Worm (Caenorhabditis elegans): ENCODE results near the gene mam-3.
A peak's percentile ranks its signal among the peaks of the same experiment; 100 is the strongest.

mam-3 gene

DNA sequence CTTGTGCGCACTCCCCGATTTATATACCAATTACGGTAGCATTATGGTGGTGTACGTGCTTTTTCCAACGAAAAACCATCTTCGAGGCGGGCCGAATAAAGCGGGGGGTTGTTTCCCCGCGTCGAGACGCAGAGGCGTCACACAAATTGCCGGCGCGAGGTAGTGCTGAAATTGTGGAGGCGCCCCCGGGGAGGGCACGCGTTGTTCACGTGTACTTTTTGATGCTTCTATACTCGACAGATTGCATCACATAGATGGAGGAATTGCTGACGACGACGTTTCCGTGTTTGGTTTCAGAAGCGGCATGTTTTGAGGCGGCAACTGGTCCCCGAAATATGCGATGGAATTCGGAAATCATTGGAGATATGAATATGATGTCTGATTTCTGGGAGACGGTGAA, 49.9 kb downstream of the mam-3 start (continued):
- TF ChIP-seq lsy-27 (tag; optimal IDR thresholded peaks at IDR 0.05; ENCODE audit: borderline replicate concordance, insufficient read depth) (no peak), ceh-27 (GFP tag; optimal IDR thresholded peaks at IDR 0.05) (peak; percentile 84), lin-35 (GFP tag; optimal IDR thresholded peaks at IDR 0.05) (peak in 1 of 3 experiments; percentile 37), nhr-120 (GFP tag; IDR thresholded peaks at IDR 0.05) (no peak), efl-1 (GFP tag; optimal IDR thresholded peaks at IDR 0.05) (no peak), bed-1 (GFP tag; IDR thresholded peaks at IDR 0.05) (0 out of 2 replicates have a peak, but pooled peaks have one; percentile 76), let-526 (GFP tag; IDR thresholded peaks at IDR 0.05) (no peak), aptf-3 (GFP tag; IDR thresholded peaks at IDR 0.05) (no peak), snpc-3.4 (tag; optimal IDR thresholded peaks at IDR 0.05) (no peak), Y56A3A.18 (GFP tag; IDR thresholded peaks at IDR 0.05) (0 out of 2 replicates have a peak, but pooled peaks have one; percentile 43), lin-26 (GFP tag; IDR thresholded peaks at IDR 0.05) (0 out of 2 replicates have a peak, but pooled peaks have one; percentile 43), ztf-26 (tag; optimal IDR thresholded peaks at IDR 0.05) (peak; percentile 89), D2030.7 (GFP tag; IDR thresholded peaks at IDR 0.05) (no peak), atf-7 (tag; optimal IDR thresholded peaks at IDR 0.05) (peak; percentile 82), K12H6.12 (tag; optimal IDR thresholded peaks at IDR 0.05) (peak; percentile 82)

DNA sequence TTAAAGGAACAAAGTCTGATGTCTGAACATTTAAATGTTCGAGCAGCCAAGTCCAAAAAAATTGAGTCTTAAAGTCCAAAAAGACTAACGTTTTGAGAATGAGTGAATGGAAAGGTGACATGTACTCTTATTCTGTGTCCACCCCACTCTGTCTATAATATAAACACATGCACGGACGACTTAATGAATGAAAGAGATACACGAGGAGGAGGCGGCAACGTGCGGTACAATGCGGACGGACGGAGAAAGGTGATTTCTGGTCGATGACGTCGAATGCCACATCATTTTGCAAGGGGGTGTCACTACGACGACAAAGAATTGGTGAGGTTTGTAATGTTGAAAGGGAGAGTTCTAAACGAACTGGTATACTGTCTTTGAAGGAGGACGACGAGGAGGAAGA, 50.5 kb downstream of the mam-3 start:
- TF ChIP-seq dox-1 (GFP tag; IDR thresholded peaks at IDR 0.05) (no peak), ama-1 (optimal IDR thresholded peaks at IDR 0.05) (peak; percentile 42), ama-1 (GFP tag; optimal IDR thresholded peaks at IDR 0.05) (no peak), rcor-1 (GFP tag; IDR thresholded peaks at IDR 0.05) (no peak), egl-18 (GFP tag; IDR thresholded peaks at IDR 0.05) (no peak), F23B12.7 (tag; optimal IDR thresholded peaks at IDR 0.05; ENCODE audit: insufficient read depth) (no peak)

DNA sequence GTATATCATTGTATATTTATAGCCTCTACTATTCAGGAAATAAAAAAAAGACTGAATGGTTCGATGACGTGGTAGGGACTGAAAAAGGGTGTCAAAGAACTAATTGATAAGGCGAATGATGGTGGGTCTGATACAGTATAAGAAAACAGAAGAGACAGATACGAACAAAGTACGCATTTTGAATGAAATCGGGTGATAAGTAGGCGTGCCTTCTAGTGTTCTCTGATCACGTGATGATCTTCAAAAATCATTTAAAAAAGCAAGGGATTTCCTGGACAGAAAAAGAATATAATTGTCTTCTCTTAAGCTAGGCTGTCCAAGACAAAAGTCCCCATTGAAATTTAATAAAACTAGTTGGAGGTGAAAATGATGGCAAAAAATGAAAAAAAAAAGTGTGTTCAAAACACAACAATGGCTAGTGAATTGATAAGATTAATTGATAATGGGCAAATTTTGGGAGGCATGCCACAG, 51.9 kb downstream of the mam-3 start:
- TF ChIP-seq nhr-179 (tag; optimal IDR thresholded peaks at IDR 0.05) (no peak), ztf-26 (tag; optimal IDR thresholded peaks at IDR 0.05) (peak; percentile 55), madf-8 (GFP tag; conservative IDR thresholded peaks at IDR 0.05) (no peak), hrde-1 (tag; optimal IDR thresholded peaks at IDR 0.05; ENCODE audit: borderline replicate concordance) (no peak), attf-5 (GFP tag; optimal IDR thresholded peaks at IDR 0.05) (no peak), ztf-22 (GFP tag; optimal IDR thresholded peaks at IDR 0.05) (peak; percentile 38), Y53F4B.3 (GFP tag; IDR thresholded peaks at IDR 0.05) (no peak), somi-1 (GFP tag; optimal IDR thresholded peaks at IDR 0.05) (peak; percentile 25), madf-10 (tag; optimal IDR thresholded peaks at IDR 0.05) (no peak), cebp-1 (GFP tag; IDR thresholded peaks at IDR 0.05) (no peak; the same call in 1 of the 2 replicates), cebp-1 (tag; optimal IDR thresholded peaks at IDR 0.05) (peak; percentile 34), lsy-27 (tag; optimal IDR thresholded peaks at IDR 0.05; ENCODE audit: borderline replicate concordance, insufficient read depth) (no peak), rec-8 (tag; optimal IDR thresholded peaks at IDR 0.05) (no peak), tbp1 (GFP tag; optimal IDR thresholded peaks at IDR 0.05) (peak; percentile 7), K11D2.4 (GFP tag; IDR thresholded peaks at IDR 0.05) (0 out of 2 replicates have a peak, but pooled peaks have one; percentile 12), Y53G8AR.9 (GFP tag; conservative IDR thresholded peaks at IDR 0.05) (0 out of 2 replicates have a peak, but pooled peaks have one; percentile 41), attf-3 (GFP tag; conservative IDR thresholded peaks at IDR 0.05) (no peak), snpc-1.1 (tag; optimal IDR thresholded peaks at IDR 0.05; ENCODE audit: insufficient read depth) (no peak), nfyb-1 (GFP tag; IDR thresholded peaks at IDR 0.05) (peak; percentile 69), atf-7 (tag; optimal IDR thresholded peaks at IDR 0.05) (peak; percentile 44), madf-3 (GFP tag; IDR thresholded peaks at IDR 0.05) (no peak), lir-1 (GFP tag; conservative IDR thresholded peaks at IDR 0.05) (0 out of 2 replicates have a peak, but pooled peaks have one; percentile 7), pha-4 (tag; optimal IDR thresholded peaks at IDR 0.05) (no peak), nhr-90 (tag; optimal IDR thresholded peaks at IDR 0.05) (peak; percentile 53), snpc-4 (GFP tag; optimal IDR thresholded peaks at IDR 0.05) (no peak), snpc-4 (tag; optimal IDR thresholded peaks at IDR 0.05) (peak in 1 of 4 experiments; percentile 0), ccch-3 (GFP tag; optimal IDR thresholded peaks at IDR 0.05) (no peak), aptf-3 (GFP tag; IDR thresholded peaks at IDR 0.05) (no peak)

Measured in whole organism, young adult.